Worm (Caenorhabditis elegans): ENCODE measurements around the gene srh-4.

- TF ChIP-seq aly-2 (tag; optimal IDR thresholded peaks at IDR 0.05): no peak
- TF ChIP-seq unc-62 (GFP tag; optimal IDR thresholded peaks at IDR 0.05 in 1 of 2): no peak
- no peak for TF ChIP-seq unc-62 (tag; optimal IDR thresholded peaks at IDR 0.05)
- no peak for TF ChIP-seq hmg-1.1 (GFP tag; IDR thresholded peaks at IDR 0.05)
- TF ChIP-seq zfp-3 (GFP tag; conservative IDR thresholded peaks at IDR 0.05): no peak
- TF ChIP-seq pha-4 (GFP tag; IDR thresholded peaks at IDR 0.05): no peak
- TF ChIP-seq pha-4 (tag; optimal IDR thresholded peaks at IDR 0.05): no peak
- TF ChIP-seq fos-1 (tag; optimal IDR thresholded peaks at IDR 0.05): no peak
- no peak for TF ChIP-seq nhr-25 (tag; optimal IDR thresholded peaks at IDR 0.05; ENCODE audit: borderline replicate concordance, insufficient read depth)
- TF ChIP-seq lim-7 (GFP tag; IDR thresholded peaks at IDR 0.05): no peak
- no peak for TF ChIP-seq unc-130 (GFP tag; optimal IDR thresholded peaks at IDR 0.05)
- TF ChIP-seq nhr-77 (tag; optimal IDR thresholded peaks at IDR 0.05): no peak
- no peak for TF ChIP-seq lin-15B (tag; optimal IDR thresholded peaks at IDR 0.05)
Observed at ce11 chrV:4010170-4010569, at the start of gene srh-4.
